Fruit fly (Drosophila melanogaster): ENCODE measurements around the gene NimC4.

DNA sequence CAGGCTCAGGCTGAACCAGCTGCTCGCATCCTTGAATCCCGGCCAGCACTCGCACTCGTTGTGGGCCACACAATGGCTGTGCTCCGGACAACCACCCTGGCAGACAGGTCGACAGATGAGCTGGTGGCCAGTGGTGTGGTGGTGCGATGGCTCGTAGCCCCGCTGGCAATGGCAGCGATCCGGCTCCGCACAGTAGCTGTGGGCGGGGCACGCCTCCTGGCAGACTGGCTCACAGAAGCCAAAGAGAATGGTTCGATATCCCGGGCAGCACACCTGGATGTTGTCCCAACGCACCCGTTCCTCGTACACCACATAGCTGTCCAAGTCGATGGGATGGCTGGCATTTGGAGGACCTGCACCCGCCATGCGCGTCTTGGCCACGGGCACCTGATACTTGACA, 27.7 kb upstream of the NimC4 start:
- TF ChIP-seq CG1620 (GFP tag; optimal IDR thresholded peaks at IDR 0.05) (no peak), tj (GFP tag; optimal IDR thresholded peaks at IDR 0.05) (no peak), CG33017 (tag; optimal IDR thresholded peaks at IDR 0.05) (no peak), toe (GFP tag; optimal IDR thresholded peaks at IDR 0.05) (no peak), Hr96 (GFP tag; optimal IDR thresholded peaks at IDR 0.05) (no peak), CG14711 (tag; optimal IDR thresholded peaks at IDR 0.05) (no peak), Mnt (GFP tag; optimal IDR thresholded peaks at IDR 0.05) (no peak), Clk (GFP tag; optimal IDR thresholded peaks at IDR 0.05) (no peak), bab1 (GFP tag; optimal IDR thresholded peaks at IDR 0.05) (no peak), CG12768 (GFP tag; optimal IDR thresholded peaks at IDR 0.05) (no peak), kay (GFP tag; ENCODE audit: borderline replicate concordance) (no peak), Crg-1 (GFP tag; optimal IDR thresholded peaks at IDR 0.05) (no peak), CG11617 (GFP tag; optimal IDR thresholded peaks at IDR 0.05) (no peak)
